Fruit fly (Drosophila melanogaster) whole organism: ENCODE data around the gene nuf.

Experiments used
- CG8478 ChIP-seq: fragments of >200 bp; optimal IDR thresholded peaks from 2 replicates; lab custom pipeline; 2018; ENCODE audit warnings: inconsistent platforms
- Dll ChIP-seq: fragments of >200 bp; optimal IDR thresholded peaks from 2 replicates; lab custom pipeline; 2017
- EcR ChIP-seq, 2 experiments: fragments of >200 bp; optimal IDR thresholded peaks; 2 replicates each; lab custom pipeline; 2017; ENCODE audit warnings: missing biosample characterization in 2 of 2, missing genetic modification characterization in 2 of 2, missing genetic modification reagents in 2 of 2
- pan ChIP-seq: fragments of >200 bp; optimal IDR thresholded peaks from 2 replicates; lab custom pipeline; 2017
- psq ChIP-seq: fragments of >200 bp; optimal IDR thresholded peaks from 2 replicates; lab custom pipeline; 2017
- usp ChIP-seq: fragments of >200 bp; optimal IDR thresholded peaks from 2 replicates; lab custom pipeline; 2017; ENCODE audit warnings: missing biosample characterization, missing genetic modification characterization, mixed read lengths

DNA sequence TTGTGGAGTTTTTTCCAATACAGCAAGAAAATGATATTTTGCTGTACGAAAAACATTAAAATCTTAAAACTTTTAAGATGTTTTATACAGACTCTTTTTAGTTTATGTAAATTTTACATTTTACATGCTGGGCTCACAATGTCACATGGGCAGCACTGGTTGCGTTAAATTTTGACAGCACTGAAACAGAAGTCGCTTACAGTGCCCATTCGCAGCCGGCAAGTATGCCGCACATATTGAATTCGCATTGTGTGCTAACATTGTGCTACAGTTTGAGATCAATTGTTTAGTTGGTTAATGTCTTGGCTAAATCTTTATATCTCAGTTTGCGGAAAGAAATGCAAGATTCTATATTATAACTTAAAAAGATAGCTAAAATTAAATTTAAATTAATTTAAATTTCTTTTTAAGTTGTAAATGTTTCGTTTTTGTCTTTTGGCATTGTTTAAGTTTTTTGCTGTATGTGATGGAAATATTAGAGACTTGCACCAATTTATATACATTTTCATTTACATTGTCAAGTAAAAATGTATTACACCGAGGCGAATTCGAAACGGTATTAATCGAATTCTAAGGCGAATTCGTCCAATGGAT lies 21.7 kb downstream of the nuf start:
- no peak for TF ChIP-seq CG8478
- no peak for TF ChIP-seq usp (GFP tag; lab: Kevin White, UChicago)
- TF ChIP-seq pan (lab: Kevin White, UChicago) = no peak
- TF ChIP-seq psq = no peak
- TF ChIP-seq EcR (GFP tag; optimal IDR thresholded peaks at IDR 0.05; lab: Kevin White, UChicago) = no peak
- TF ChIP-seq Dll (lab: Kevin White, UChicago) = no peak
